Worm (Caenorhabditis elegans): Measurements from ENCODE around the gene C50D2.2.

ce11 chrII:73329-73728 lies 35.6 kb upstream of the C50D2.2 start:
- TF ChIP-seq nhr-67 (tag; optimal IDR thresholded peaks at IDR 0.05) (no peak), fos-1 (tag; optimal IDR thresholded peaks at IDR 0.05) (no peak), jun-1 (tag; optimal IDR thresholded peaks at IDR 0.05) (no peak), snpc-4 (tag; optimal IDR thresholded peaks at IDR 0.05) (no peak), nhr-237 (tag; optimal IDR thresholded peaks at IDR 0.05) (no peak), lin-39 (tag; optimal IDR thresholded peaks at IDR 0.05) (no peak), ceh-82 (tag; optimal IDR thresholded peaks at IDR 0.05) (no peak), nhr-12 (tag; optimal IDR thresholded peaks at IDR 0.05) (no peak), nhr-28 (tag; optimal IDR thresholded peaks at IDR 0.05) (no peak), egl-27 (tag; optimal IDR thresholded peaks at IDR 0.05) (no peak)
